Fruit fly (Drosophila melanogaster) whole organism, embryonic: Measurements from ENCODE around the gene CG6791.

Source experiments
- Ada2b ChIP-seq: fragments of 200-800 bp; sonication (Bioruptor generic); IDR thresholded peaks from 2 replicates; pipeline ENCODE4 v1.3.6; 2022; ENCODE audit warnings: missing biosample characterization, missing genetic modification characterization
- Atf3 ChIP-seq: fragments of 200-800 bp; sonication (Bioruptor generic); optimal IDR thresholded peaks from 3 replicates; lab custom pipeline; 2016; ENCODE audit warnings: missing biosample characterization, missing genetic modification characterization
- Atf6 ChIP-seq: fragments of 200-800 bp; sonication (Bioruptor generic); IDR thresholded peaks from 2 replicates; pipeline ENCODE4 v1.3.6; 2022; ENCODE audit warnings: missing biosample characterization, missing genetic modification characterization
- Awh ChIP-seq: fragments of 200-800 bp; sonication (Bioruptor generic); IDR thresholded peaks from 2 replicates; pipeline ENCODE4, ENCODE4 v1.3.6; 2022; ENCODE audit warnings: missing biosample characterization, missing genetic modification characterization
- Bdp1 ChIP-seq: fragments of 200-800 bp; sonication (Bioruptor generic); optimal IDR thresholded peaks from 3 replicates; lab custom pipeline; 2016; ENCODE audit warnings: missing biosample characterization, missing genetic modification characterization
- BtbVII ChIP-seq: fragments of 200-800 bp; sonication (Bioruptor generic); optimal IDR thresholded peaks from 3 replicates; lab custom pipeline; 2017; ENCODE audit warnings: missing biosample characterization, mild to moderate bottlenecking, missing genetic modification characterization
- Bteb2 ChIP-seq: fragments of 200-800 bp; sonication (Bioruptor generic); optimal IDR thresholded peaks from 2 replicates; lab custom pipeline; 2016; ENCODE audit warnings: missing biosample characterization, missing genetic modification characterization
- CG10321 ChIP-seq: fragments of 200-800 bp; sonication (Bioruptor generic); IDR thresholded peaks from 2 replicates; pipeline ENCODE4 v1.3.6; 2022; ENCODE audit warnings: missing biosample characterization, missing genetic modification characterization
- CG10431 ChIP-seq: fragments of 200-800 bp; sonication (Bioruptor generic); optimal IDR thresholded peaks from 3 replicates; lab custom pipeline; 2018; ENCODE audit warnings: missing biosample characterization, mild to moderate bottlenecking, missing genetic modification characterization
- CG10543 ChIP-seq: fragments of 200-800 bp; sonication (Bioruptor generic); optimal IDR thresholded peaks from 3 replicates; lab custom pipeline; 2017; ENCODE audit warnings: missing biosample characterization, mild to moderate bottlenecking, missing genetic modification characterization, moderate library complexity
- CG12104 ChIP-seq: fragments of 200-800 bp; sonication (Bioruptor generic); optimal IDR thresholded peaks from 3 replicates; lab custom pipeline; 2016; ENCODE audit warnings: missing biosample characterization, missing genetic modification characterization
- CG12744 ChIP-seq: fragments of 200-800 bp; sonication (Bioruptor generic); optimal IDR thresholded peaks from 2 replicates; lab custom pipeline; 2016; ENCODE audit warnings: missing biosample characterization, missing genetic modification characterization
- CG12769 ChIP-seq: fragments of 200-800 bp; sonication (Bioruptor generic); optimal IDR thresholded peaks from 2 replicates; lab custom pipeline; 2019; ENCODE audit warnings: missing biosample characterization, mild to moderate bottlenecking, missing genetic modification characterization, moderate library complexity
- CG13123 ChIP-seq: fragments of 200-800 bp; sonication (Bioruptor generic); optimal IDR thresholded peaks from 2 replicates; lab custom pipeline; 2016; ENCODE audit warnings: missing biosample characterization, missing genetic modification characterization
- CG1529 ChIP-seq: fragments of 200-800 bp; sonication (Bioruptor generic); optimal IDR thresholded peaks from 3 replicates; lab custom pipeline; 2018; ENCODE audit warnings: missing biosample characterization, missing genetic modification characterization
- CG15601 ChIP-seq: fragments of 200-800 bp; sonication (Bioruptor generic); optimal IDR thresholded peaks from 3 replicates; lab custom pipeline; 2019; ENCODE audit warnings: missing biosample characterization, mild to moderate bottlenecking, missing genetic modification characterization, moderate library complexity
- CG17186 ChIP-seq: fragments of 200-800 bp; sonication (Bioruptor generic); optimal IDR thresholded peaks from 3 replicates; lab custom pipeline; 2017; ENCODE audit warnings: missing biosample characterization, missing genetic modification reagents, missing genetic modification characterization
- CG17829 ChIP-seq: fragments of 200-800 bp; optimal IDR thresholded peaks from 2 replicates; lab custom pipeline; 2019; ENCODE audit warnings: missing biosample characterization, mild to moderate bottlenecking, missing genetic modification characterization, moderate library complexity
- CG2199 ChIP-seq: fragments of 200-800 bp; sonication (Bioruptor generic); IDR thresholded peaks from 3 replicates; pipeline ENCODE4 v1.3.6; 2022; ENCODE audit warnings: missing biosample characterization, missing genetic modification characterization
- CG3065 ChIP-seq: fragments of 200-800 bp; sonication (Bioruptor generic); optimal IDR thresholded peaks from 2 replicates; lab custom pipeline; 2016; ENCODE audit warnings: missing biosample characterization, missing genetic modification characterization
- CG34422 ChIP-seq: fragments of 200-800 bp; sonication (Bioruptor generic); IDR thresholded peaks from 3 replicates; pipeline ENCODE4 v1.3.6; 2022; ENCODE audit warnings: missing biosample characterization, missing genetic modification characterization
- CG5953 ChIP-seq: fragments of 200-800 bp; sonication (Bioruptor generic); IDR thresholded peaks from 2 replicates; pipeline ENCODE4 v1.3.6; 2022; ENCODE audit warnings: missing biosample characterization, missing genetic modification characterization
- CG6854 ChIP-seq: fragments of 200-800 bp; sonication (Bioruptor generic); optimal IDR thresholded peaks from 3 replicates; lab custom pipeline; 2017; ENCODE audit warnings: missing biosample characterization, mild to moderate bottlenecking, missing genetic modification characterization
- CG7372 ChIP-seq: fragments of 200-800 bp; sonication (Bioruptor generic); IDR thresholded peaks from 2 replicates; pipeline ENCODE4 v1.3.6; 2022; ENCODE audit warnings: missing biosample characterization, missing genetic modification characterization
- CG8290 ChIP-seq, 3 experiments: fragments of 200-800 bp; sonication (Bioruptor generic); optimal IDR thresholded peaks; 2 replicates each; lab custom pipeline; 2016 to 2019; ENCODE audit warnings: missing biosample characterization in 3 of 3, missing genetic modification characterization in 3 of 3, mild to moderate bottlenecking in 2 of 3, moderate library complexity in 1 of 3
- CG8359 ChIP-seq: fragments of 200-800 bp; sonication (Bioruptor generic); optimal IDR thresholded peaks from 2 replicates; lab custom pipeline; 2017; ENCODE audit warnings: missing biosample characterization, mild to moderate bottlenecking, missing genetic modification characterization, borderline replicate concordance
- CG8478 ChIP-seq: fragments of >200 bp; optimal IDR thresholded peaks from 2 replicates; lab custom pipeline; 2018
- CG9876 ChIP-seq: fragments of 200-800 bp; sonication (Bioruptor generic); optimal IDR thresholded peaks from 2 replicates; lab custom pipeline; 2016; ENCODE audit warnings: missing biosample characterization, missing genetic modification characterization
- Doc3 ChIP-seq: fragments of 200-800 bp; sonication (Bioruptor generic); IDR thresholded peaks from 3 replicates; pipeline ENCODE4 v1.3.6; 2022; ENCODE audit warnings: missing biosample characterization, missing genetic modification characterization; ENCODE audit not compliant: partially characterized antibody
- GATAe ChIP-seq: fragments of 200-800 bp; sonication (Bioruptor generic); conservative IDR thresholded peaks from 2 replicates; pipeline ENCODE4 v1.3.6; 2022; ENCODE audit warnings: missing biosample characterization, missing genetic modification characterization
- HHEX ChIP-seq: fragments of 200-800 bp; sonication (Bioruptor generic); optimal IDR thresholded peaks from 3 replicates; lab custom pipeline; 2017; ENCODE audit warnings: missing biosample characterization, mild to moderate bottlenecking, missing genetic modification characterization, missing genetic modification reagents
- Med ChIP-seq: fragments of 200-800 bp; sonication (Bioruptor generic); peaks from one replicate; lab custom pipeline; 2016; ENCODE audit warnings: missing biosample characterization, missing genetic modification characterization, mild to moderate bottlenecking, inconsistent platforms, moderate library complexity
- Mrtf ChIP-seq: fragments of 200-800 bp; sonication (Bioruptor generic); IDR thresholded peaks from 3 replicates; pipeline ENCODE4 v1.3.6; 2022; ENCODE audit warnings: missing biosample characterization, missing genetic modification characterization
- Oaz ChIP-seq: fragments of 200-800 bp; sonication (Bioruptor generic); IDR thresholded peaks from 2 replicates; pipeline ENCODE4 v1.3.6; 2022; ENCODE audit warnings: missing biosample characterization, missing genetic modification characterization
- Xrp1 ChIP-seq: fragments of 200-800 bp; sonication (Bioruptor generic); IDR thresholded peaks from 2 replicates; pipeline ENCODE4 v1.3.6; 2022; ENCODE audit warnings: missing biosample characterization, missing genetic modification characterization
- amos ChIP-seq: fragments of 200-800 bp; sonication (Bioruptor generic); IDR thresholded peaks from 2 replicates; pipeline ENCODE4 v1.3.6; 2022; ENCODE audit warnings: missing biosample characterization, missing genetic modification characterization; ENCODE audit not compliant: partially characterized antibody
- bowl ChIP-seq: fragments of 200-800 bp; sonication (Bioruptor generic); IDR thresholded peaks from 2 replicates; pipeline ENCODE4 v1.3.6; 2022; ENCODE audit warnings: missing biosample characterization, missing genetic modification characterization
- btn ChIP-seq: fragments of 200-800 bp; sonication (Bioruptor generic); optimal IDR thresholded peaks from 2 replicates; lab custom pipeline; 2016; ENCODE audit warnings: missing biosample characterization, missing genetic modification characterization
- danr ChIP-seq: fragments of 200-800 bp; sonication (Bioruptor generic); IDR thresholded peaks from 2 replicates; pipeline ENCODE4 v1.3.6; 2022; ENCODE audit warnings: missing biosample characterization, missing genetic modification characterization
- emc ChIP-seq: fragments of 200-800 bp; sonication (Bioruptor generic); optimal IDR thresholded peaks from 2 replicates; lab custom pipeline; 2016; ENCODE audit warnings: missing biosample characterization, missing genetic modification characterization
- eve ChIP-seq, 2 experiments: fragments of >200 bp; optimal IDR thresholded peaks; 2 replicates each; lab custom pipeline; 2017; ENCODE audit warnings: missing biosample characterization in 2 of 2, missing genetic modification characterization in 2 of 2
- hbn ChIP-seq: fragments of 200-800 bp; sonication (Bioruptor generic); IDR thresholded peaks from 2 replicates; pipeline ENCODE4 v1.3.6; 2022; ENCODE audit warnings: missing biosample characterization, missing genetic modification characterization; ENCODE audit not compliant: partially characterized antibody
- knrl ChIP-seq: fragments of 200-800 bp; sonication (Bioruptor generic); IDR thresholded peaks from 3 replicates; pipeline ENCODE4 v1.3.6; 2022; ENCODE audit warnings: missing biosample characterization, missing genetic modification characterization; ENCODE audit not compliant: partially characterized antibody
- lab ChIP-seq: fragments of 200-800 bp; sonication (Bioruptor generic); optimal IDR thresholded peaks from 3 replicates; lab custom pipeline; 2017; ENCODE audit warnings: missing biosample characterization, missing genetic modification characterization, mild to moderate bottlenecking, moderate library complexity, missing genetic modification reagents
- pum ChIP-seq: fragments of 200-800 bp; sonication (Bioruptor generic); optimal IDR thresholded peaks from 2 replicates; lab custom pipeline; 2016; ENCODE audit warnings: missing biosample characterization, missing genetic modification characterization
- repo ChIP-seq: fragments of 200-800 bp; sonication (Bioruptor generic); optimal IDR thresholded peaks from 2 replicates; lab custom pipeline; 2016; ENCODE audit warnings: missing biosample characterization, missing genetic modification characterization
- schlank ChIP-seq: fragments of 200-800 bp; sonication (Bioruptor generic); optimal IDR thresholded peaks from 2 replicates; lab custom pipeline; 2018; ENCODE audit warnings: missing biosample characterization, mild to moderate bottlenecking, missing genetic modification characterization
- sim ChIP-seq: fragments of 200-800 bp; sonication (Bioruptor generic); IDR thresholded peaks from 2 replicates; pipeline ENCODE4 v1.3.6; 2022; ENCODE audit warnings: missing biosample characterization, missing genetic modification characterization
- sima ChIP-seq: fragments of 200-800 bp; sonication (Bioruptor generic); optimal IDR thresholded peaks from 2 replicates; lab custom pipeline; 2016; ENCODE audit warnings: missing biosample characterization, missing genetic modification characterization
- toy ChIP-seq: fragments of 200-800 bp; sonication (Bioruptor generic); IDR thresholded peaks from 2 replicates; pipeline ENCODE4 v1.3.6; 2022; ENCODE audit warnings: missing biosample characterization, missing genetic modification characterization

Gene CG6791

DNA sequence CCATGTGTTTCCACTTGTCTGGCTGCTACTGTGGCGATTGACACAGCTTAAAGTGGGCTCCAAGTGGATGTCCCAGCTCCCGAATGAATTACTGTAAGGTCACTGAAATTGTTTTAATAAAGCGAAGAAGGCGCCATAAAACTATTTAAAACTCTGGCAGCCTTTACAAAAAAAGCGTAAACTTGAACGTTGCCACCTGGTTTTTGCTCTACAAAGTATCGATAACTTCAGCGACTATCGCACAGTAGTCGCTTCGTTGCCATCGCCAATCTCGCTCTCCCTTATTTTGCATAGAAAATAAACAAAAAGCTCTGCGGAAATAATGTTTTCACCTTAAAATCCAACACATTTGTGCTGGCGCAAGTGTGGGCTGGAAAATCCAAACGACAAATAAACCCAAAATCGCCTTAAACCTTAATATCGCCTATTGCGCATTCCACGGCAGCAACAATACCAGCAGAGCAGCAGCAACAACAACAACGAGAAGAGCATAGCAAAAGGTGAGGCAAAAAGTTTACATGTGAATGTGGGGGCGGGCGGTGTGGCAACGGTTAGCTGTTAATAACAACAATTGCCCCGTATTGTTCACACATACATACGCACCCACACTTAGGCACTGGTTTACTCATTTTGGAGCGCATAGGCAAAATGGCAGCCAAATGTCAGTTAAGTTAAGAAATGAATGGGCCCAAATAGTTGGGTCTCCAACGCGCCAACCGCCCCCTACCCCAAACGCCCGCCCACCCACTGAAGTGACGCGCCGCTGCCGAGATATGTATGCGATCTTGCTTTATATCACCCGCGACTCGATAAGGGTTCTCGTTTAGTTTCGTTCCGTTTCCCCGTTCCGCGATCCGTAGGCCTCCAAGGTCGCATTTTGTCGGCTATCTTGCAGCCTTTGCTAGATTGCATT is 8.3 kb downstream of the CG6791 start, which contains the start of gene wkd (continued):
- TF ChIP-seq Ada2b (GFP tag; lab: Robert Waterston, UW) (no peak), pum (no peak), CG9876 (GFP tag; lab: Kevin White, UChicago) (no peak), hbn (GFP tag; lab: Robert Waterston, UW) (peak; percentile 81), Bdp1 (GFP tag; lab: Kevin White, UChicago) (no peak), sim (GFP tag; lab: Robert Waterston, UW) (no peak), CG8290 (GFP tag; optimal IDR thresholded peaks at IDR 0.05; lab: Kevin White, UChicago) (no peak), CG8290 (tag; optimal IDR thresholded peaks at IDR 0.05; lab: Kevin White, UChicago) (no peak), CG12744 (GFP tag; lab: Kevin White, UChicago) (no peak), Atf3 (GFP tag; lab: Kevin White, UChicago) (no peak), Med (GFP tag; lab: Kevin White, UChicago) (peak; percentile 82), btn (GFP tag; lab: Kevin White, UChicago) (no peak), Oaz (GFP tag; lab: Robert Waterston, UW) (no peak), CG17186 (GFP tag; lab: Kevin White, UChicago) (peak; percentile 5), CG6854 (GFP tag; lab: Kevin White, UChicago) (no peak), amos (GFP tag; lab: Robert Waterston, UW) (peak; percentile 89), danr (no peak), toy (GFP tag; lab: Robert Waterston, UW) (no peak), knrl (GFP tag; lab: Robert Waterston, UW) (peak; percentile 87), CG7372 (GFP tag; lab: Robert Waterston, UW) (no peak), CG3065 (GFP tag; lab: Kevin White, UChicago) (no peak), Doc3 (GFP tag; lab: Robert Waterston, UW) (peak; percentile 86), Mrtf (GFP tag; lab: Robert Waterston, UW) (no peak), Atf6 (GFP tag; lab: Robert Waterston, UW) (no peak), CG5953 (no peak), CG12104 (GFP tag; lab: Kevin White, UChicago) (no peak), GATAe (GFP tag; lab: Robert Waterston, UW) (peak; percentile 29; the same call in 1 of the 2 replicates), emc (GFP tag; lab: Kevin White, UChicago) (no peak), schlank (tag; lab: Kevin White, UChicago) (no peak), repo (GFP tag; lab: Kevin White, UChicago) (no peak), CG10431 (no peak), CG13123 (GFP tag; lab: Kevin White, UChicago) (no peak), eve (GFP tag; optimal IDR thresholded peaks at IDR 0.05; lab: Kevin White, UChicago) (no peak), CG8478 (lab: Kevin White, UChicago) (no peak), CG2199 (no peak), CG10543 (peak; percentile 63), sima (GFP tag; lab: Kevin White, UChicago) (no peak), BtbVII (GFP tag; lab: Kevin White, UChicago) (no peak), HHEX (GFP tag; lab: Kevin White, UChicago) (no peak), bowl (GFP tag; lab: Robert Waterston, UW) (no peak), CG15601 (tag; lab: Kevin White, UChicago) (no peak), CG34422 (0 out of 3 replicates have a peak, but pooled peaks have one; percentile 22), CG12769 (tag; lab: Kevin White, UChicago) (no peak), Bteb2 (GFP tag; lab: Kevin White, UChicago) (no peak), lab (no peak), CG8359 (GFP tag; lab: Kevin White, UChicago) (no peak), CG1529 (GFP tag; lab: Kevin White, UChicago) (no peak), CG10321 (no peak), CG17829 (tag; lab: Kevin White, UChicago) (peak; percentile 13), Awh (GFP tag; lab: Robert Waterston, UW) (no peak), Xrp1 (GFP tag; lab: Robert Waterston, UW) (no peak)
